Worm (Caenorhabditis elegans) whole organism, L4 larva: ENCODE data around the gene K06H6.4.
A peak's percentile ranks its signal among the peaks of the same experiment; 100 is the strongest.

Source experiments
- D1046.2 ChIP-seq: fragments of 200-800 bp; sonication (Bioruptor generic); IDR thresholded peaks from 2 replicates; pipeline ENCODE4 v1.3.6; 2022; ENCODE audit warnings: missing genetic modification characterization, missing compliant biosample characterization
- F10B5.3 ChIP-seq: sonication (generic microtip); optimal IDR thresholded peaks from 2 replicates; lab custom pipeline; 2016; ENCODE audit warnings: mild to moderate bottlenecking, missing genetic modification characterization, missing compliant biosample characterization
- Y105C5A.15 ChIP-seq: fragments of 200-800 bp; sonication (Bioruptor generic); IDR thresholded peaks from 2 replicates; pipeline ENCODE4 v1.3.6; 2022; ENCODE audit warnings: missing genetic modification characterization, missing compliant biosample characterization
- Y75B8A.6 ChIP-seq: fragments of 200-800 bp; sonication (Bioruptor generic); IDR thresholded peaks from 2 replicates; pipeline ENCODE4 v1.3.6; 2022; ENCODE audit warnings: missing genetic modification reagents, missing genetic modification characterization, missing compliant biosample characterization
- ZK546.5 ChIP-seq, 2 experiments: sonication (generic microtip); optimal IDR thresholded peaks; 2 replicates each; lab custom pipeline; 2017; ENCODE audit warnings: missing biosample characterization in 2 of 2, missing genetic modification characterization in 2 of 2
- aha-1 ChIP-seq: fragments of 150-350 bp; peaks from one replicate; lab custom pipeline; 2014; ENCODE audit warnings: missing biosample characterization, missing genetic modification characterization
- ama-1 ChIP-seq: fragments of 150-350 bp; optimal IDR thresholded peaks from 2 replicates; lab custom pipeline; 2014; ENCODE audit warnings: inconsistent platforms, mixed read lengths
- ceh-28 ChIP-seq: fragments of 150-350 bp; optimal IDR thresholded peaks from 2 replicates; lab custom pipeline; 2014; ENCODE audit warnings: missing biosample characterization, missing genetic modification reagents, missing genetic modification characterization
- ceh-44 ChIP-seq: fragments of 200-800 bp; sonication (Bioruptor generic); IDR thresholded peaks from 2 replicates; pipeline ENCODE4 v1.3.6; 2022; ENCODE audit warnings: missing genetic modification reagents, missing genetic modification characterization, missing compliant biosample characterization
- ces-1 ChIP-seq: fragments of 150-350 bp; sonication (generic microtip); optimal IDR thresholded peaks from 4 replicates; lab custom pipeline; 2014; ENCODE audit warnings: missing biosample characterization, missing genetic modification reagents, missing genetic modification characterization
- daf-19 ChIP-seq: fragments of 200-800 bp; sonication (Bioruptor generic); conservative IDR thresholded peaks from 2 replicates; pipeline ENCODE4 v1.3.6; 2022; ENCODE audit warnings: missing genetic modification characterization, missing compliant biosample characterization
- dmd-9 ChIP-seq: fragments of 200-800 bp; sonication (Bioruptor generic); IDR thresholded peaks from 2 replicates; pipeline ENCODE4 v1.3.6; 2022; ENCODE audit warnings: missing genetic modification reagents, missing genetic modification characterization, missing compliant biosample characterization
- dve-1 ChIP-seq: sonication (generic microtip); optimal IDR thresholded peaks from 2 replicates; lab custom pipeline; 2017; ENCODE audit warnings: antibody characterized with exemption, mild to moderate bottlenecking, missing genetic modification characterization, missing compliant biosample characterization; ENCODE audit not compliant: insufficient read depth
- egl-27 ChIP-seq: sonication (generic microtip); optimal IDR thresholded peaks from 3 replicates; lab custom pipeline; 2017; ENCODE audit warnings: missing biosample characterization, missing genetic modification reagents, missing genetic modification characterization
- egl-43 ChIP-seq: fragments of 200-800 bp; sonication (Bioruptor generic); IDR thresholded peaks from 2 replicates; pipeline ENCODE4 v1.3.6; 2022; ENCODE audit warnings: missing genetic modification reagents, missing genetic modification characterization, missing compliant biosample characterization
- fkh-10 ChIP-seq: fragments of 150-350 bp; optimal IDR thresholded peaks from 2 replicates; lab custom pipeline; 2014; ENCODE audit warnings: missing biosample characterization, missing genetic modification reagents, missing genetic modification characterization
- lin-1 ChIP-seq: fragments of 200-800 bp; sonication (Bioruptor generic); IDR thresholded peaks from 2 replicates; pipeline ENCODE4 v1.3.6; 2022; ENCODE audit warnings: missing genetic modification reagents, missing genetic modification characterization, missing compliant biosample characterization
- lin-38 ChIP-seq: fragments of 200-800 bp; sonication (Bioruptor generic); IDR thresholded peaks from 2 replicates; pipeline ENCODE4 v1.3.6; 2022; ENCODE audit warnings: missing genetic modification reagents, missing genetic modification characterization, missing compliant biosample characterization
- lin-39 ChIP-seq: fragments of 150-350 bp; optimal IDR thresholded peaks from 2 replicates; lab custom pipeline; 2014; ENCODE audit warnings: missing biosample characterization, missing genetic modification reagents, missing genetic modification characterization
- mep-1 ChIP-seq: fragments of 150-350 bp; sonication (generic microtip); optimal IDR thresholded peaks from 3 replicates; lab custom pipeline; 2014; ENCODE audit warnings: missing biosample characterization, missing genetic modification characterization
- nhr-102 ChIP-seq: sonication (generic microtip); optimal IDR thresholded peaks from 2 replicates; lab custom pipeline; 2016; ENCODE audit warnings: mild to moderate bottlenecking, missing genetic modification characterization, moderate library complexity, missing compliant biosample characterization
- nhr-111 ChIP-seq: fragments of 200-800 bp; sonication (Bioruptor generic); optimal IDR thresholded peaks from 2 replicates; lab custom pipeline; 2018; ENCODE audit warnings: mild to moderate bottlenecking, missing genetic modification characterization, missing compliant biosample characterization
- nhr-237 ChIP-seq: sonication (generic microtip); optimal IDR thresholded peaks from 2 replicates; lab custom pipeline; 2017; ENCODE audit warnings: missing biosample characterization, missing genetic modification characterization
- nhr-25 ChIP-seq: sonication (generic microtip); optimal IDR thresholded peaks from 2 replicates; lab custom pipeline; 2017; ENCODE audit warnings: missing genetic modification characterization, mild to moderate bottlenecking, missing compliant biosample characterization, antibody characterized with exemption, moderate library complexity, borderline replicate concordance; ENCODE audit not compliant: insufficient read depth
- nhr-28 ChIP-seq: fragments of 150-350 bp; optimal IDR thresholded peaks from 2 replicates; lab custom pipeline; 2014; ENCODE audit warnings: missing biosample characterization, missing genetic modification characterization
- nhr-41 ChIP-seq: fragments of 200-800 bp; sonication (Bioruptor generic); IDR thresholded peaks from 2 replicates; pipeline ENCODE4 v1.3.6; 2022; ENCODE audit warnings: missing genetic modification reagents, missing genetic modification characterization, missing compliant biosample characterization
- nhr-48 ChIP-seq: sonication (generic microtip); optimal IDR thresholded peaks from 2 replicates; lab custom pipeline; 2016; ENCODE audit warnings: mild to moderate bottlenecking, missing genetic modification characterization, missing compliant biosample characterization
- nhr-76 ChIP-seq: fragments of 150-350 bp; optimal IDR thresholded peaks from 2 replicates; lab custom pipeline; 2014; ENCODE audit warnings: missing biosample characterization, missing genetic modification characterization
- nhr-77 ChIP-seq: fragments of 150-350 bp; optimal IDR thresholded peaks from 2 replicates; lab custom pipeline; 2014; ENCODE audit warnings: missing biosample characterization, missing genetic modification characterization
- rbr-2 ChIP-seq: sonication (generic microtip); optimal IDR thresholded peaks from 2 replicates; lab custom pipeline; 2016; ENCODE audit warnings: missing genotype, missing genetic modification characterization, missing compliant biosample characterization
- sdz-12 ChIP-seq: fragments of 200-800 bp; sonication (Bioruptor generic); optimal IDR thresholded peaks from 2 replicates; lab custom pipeline; 2018; ENCODE audit warnings: mild to moderate bottlenecking, missing genetic modification characterization, missing compliant biosample characterization
- set-16 ChIP-seq: fragments of 200-800 bp; sonication (Bioruptor generic); IDR thresholded peaks from 2 replicates; pipeline ENCODE4 v1.3.6; 2022; ENCODE audit warnings: missing genetic modification reagents, missing genetic modification characterization, missing compliant biosample characterization
- snpc-4 ChIP-seq: fragments of 150-350 bp; optimal IDR thresholded peaks from 2 replicates; lab custom pipeline; 2014; ENCODE audit warnings: missing biosample characterization, missing genetic modification characterization
- unc-62 ChIP-seq, 3 experiments: fragments of 150-350 bp in 1 of 3; sonication (generic microtip); optimal IDR thresholded peaks in 2 of 3; peaks in 1 of 3; 1 replicate in 1 of 3; 2 replicates in 2 of 3; lab custom pipeline; 2014 to 2017; ENCODE audit warnings: missing biosample characterization in 3 of 3, missing genetic modification characterization in 3 of 3, missing genetic modification reagents in 3 of 3, missing genotype in 1 of 3
- vab-7 ChIP-seq: fragments of 200-800 bp; sonication (Bioruptor generic); IDR thresholded peaks from 2 replicates; pipeline ENCODE4 v1.3.6; 2022; ENCODE audit warnings: missing genetic modification reagents, missing genetic modification characterization, missing compliant biosample characterization
- zip-2 ChIP-seq: fragments of 150-350 bp; optimal IDR thresholded peaks from 2 replicates; lab custom pipeline; 2014; ENCODE audit warnings: missing biosample characterization, missing genetic modification characterization
- ztf-11 ChIP-seq: fragments of 150-350 bp; optimal IDR thresholded peaks from 2 replicates; lab custom pipeline; 2014; ENCODE audit warnings: missing biosample characterization, missing genetic modification characterization

Gene K06H6.4

DNA sequence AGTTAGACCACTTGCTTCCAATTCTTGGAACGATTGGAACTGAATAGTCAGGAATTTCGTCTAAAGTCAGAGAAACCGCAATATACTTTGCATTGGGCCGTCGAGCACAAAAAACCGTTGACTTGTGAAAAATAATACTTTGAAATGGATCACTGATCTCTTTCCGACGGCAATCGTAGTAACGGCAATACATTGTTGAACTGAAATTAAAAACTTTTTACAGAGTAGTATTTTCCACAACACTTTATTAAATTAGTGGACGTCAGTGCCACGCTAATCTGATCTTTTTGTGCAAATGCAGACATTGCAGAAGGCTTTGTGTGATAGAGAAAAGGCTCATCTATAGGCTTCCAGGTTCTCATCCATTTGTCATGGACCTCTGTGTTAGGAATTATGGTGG, 26.7 kb upstream of the K06H6.4 start:
- no peak for TF ChIP-seq daf-19 (GFP tag; lab: Robert Waterston, UW)
- no peak for TF ChIP-seq lin-38 (GFP tag; lab: Robert Waterston, UW)
- TF ChIP-seq set-16 (GFP tag; lab: Robert Waterston, UW), result no peak
- TF ChIP-seq snpc-4, result no peak
- peak in 1 of 2 experiments; percentile 91 for TF ChIP-seq unc-62 (GFP tag; optimal IDR thresholded peaks at IDR 0.05 in 1 of 2; lab: Kevin White, UChicago)
- TF ChIP-seq unc-62 (tag; optimal IDR thresholded peaks at IDR 0.05; lab: Kevin White, UChicago), result no peak
- TF ChIP-seq, all 104 proteins: peak for 1

DNA sequence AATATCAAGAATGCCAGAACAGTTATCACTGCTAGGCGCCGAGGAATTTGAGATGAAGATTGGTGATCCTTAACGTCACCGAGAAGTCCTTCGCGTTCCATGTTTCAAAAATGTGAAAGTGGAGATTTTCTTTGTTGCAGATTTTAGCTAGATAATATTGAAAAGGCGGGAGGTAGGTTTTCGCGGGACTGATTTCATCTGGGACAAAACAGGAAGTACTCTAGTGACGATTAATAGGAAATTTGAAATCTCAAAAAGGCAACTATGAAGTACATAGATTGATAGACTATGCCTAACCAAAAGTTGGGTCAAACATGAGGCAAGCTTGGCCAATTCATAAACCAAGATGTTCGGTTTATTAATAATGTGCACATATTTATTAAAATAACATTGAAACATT, 26.0 kb upstream of the K06H6.4 start, which contains the start of gene C14C6.8:
Gene C14C6.8, minus strand, starts transcription at position 101 of the 400 bp plus-strand sequence.
- TF ChIP-seq ama-1 (no peak), lin-1 (GFP tag; lab: Robert Waterston, UW) (no peak), nhr-28 (tag; lab: Kevin White, UChicago) (no peak)

DNA sequence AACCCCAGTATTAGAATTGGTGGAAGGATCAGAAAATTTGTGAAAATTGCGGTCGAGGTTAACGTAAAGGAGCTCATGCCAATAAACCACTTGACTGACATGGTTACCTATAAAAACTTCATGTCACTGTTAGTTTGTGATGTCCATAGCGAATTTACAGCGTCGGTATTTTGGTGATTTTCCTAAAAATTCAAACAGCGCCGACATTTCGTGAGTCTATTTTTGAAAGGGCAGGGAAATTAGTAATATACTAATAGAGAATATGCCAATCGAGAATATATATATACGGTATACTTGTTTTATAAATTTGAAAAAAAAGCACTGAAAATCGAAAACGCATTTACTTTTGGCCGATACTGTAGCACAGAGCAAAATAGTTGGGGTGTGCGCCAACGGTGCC, 23.0 kb upstream of the K06H6.4 start, which contains the start of gene srx-8:
Gene srx-8, minus strand, starts transcription at position 101 of the 400 bp plus-strand sequence.
- TF ChIP-seq egl-27 (no peak), nhr-237 (tag; lab: Kevin White, UChicago) (no peak), nhr-102 (tag; lab: Kevin White, UChicago) (no peak), ama-1 (no peak), egl-43 (no peak), ZK546.5 (tag; optimal IDR thresholded peaks at IDR 0.05; lab: Kevin White, UChicago) (no peak)

DNA sequence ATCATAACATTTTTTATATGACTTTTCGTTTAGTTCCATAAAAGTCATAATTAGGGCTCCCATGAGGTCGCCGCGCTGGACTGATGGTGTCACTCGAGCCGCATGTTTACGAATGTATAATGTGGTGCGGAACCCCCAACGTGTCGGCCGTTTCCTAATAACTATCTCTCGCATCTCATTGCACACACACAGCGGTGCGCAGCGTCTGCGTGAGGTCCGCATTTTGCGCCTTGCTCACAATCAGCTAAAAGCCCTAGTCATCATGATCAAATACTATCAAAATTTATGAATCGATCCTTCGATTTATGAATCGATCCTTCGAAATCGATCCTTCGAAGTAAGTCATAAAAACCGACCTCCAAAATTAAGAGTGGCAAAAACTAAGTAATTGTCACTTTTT, 19.1 kb upstream of the K06H6.4 start, which contains the start of gene srx-7:
Gene srx-7, plus strand, starts transcription at position 256 of the 400 bp plus-strand sequence.
- TF ChIP-seq Y75B8A.6 (no peak), fkh-10 (no peak), ceh-44 (peak; percentile 86)

ce11 chrV:562834-563233, 16.2 kb upstream of the K06H6.4 start, which contains the start of gene C14C6.2:
Gene C14C6.2, plus strand, starts transcription at chrV:563134.
- TF ChIP-seq nhr-77 (tag; lab: Kevin White, UChicago) (no peak), dmd-9 (GFP tag; lab: Robert Waterston, UW) (no peak), ceh-28 (no peak), nhr-48 (no peak), rbr-2 (tag; lab: Kevin White, UChicago) (no peak), F10B5.3 (tag; lab: Kevin White, UChicago) (no peak), vab-7 (no peak), sdz-12 (GFP tag; lab: Kevin White, UChicago) (no peak), zip-2 (tag; lab: Kevin White, UChicago) (no peak), lin-39 (tag; lab: Kevin White, UChicago) (no peak), D1046.2 (GFP tag; lab: Robert Waterston, UW) (no peak)

ce11 chrV:565984-566383, 13.1 kb upstream of the K06H6.4 start, which contains the start of gene sri-73:
Gene sri-73, minus strand, starts transcription at chrV:566084.
- TF ChIP-seq nhr-111 (GFP tag; lab: Kevin White, UChicago) (no peak), ces-1 (GFP tag; lab: Kevin White, UChicago) (no peak), nhr-25 (tag; lab: Kevin White, UChicago) (no peak)

DNA sequence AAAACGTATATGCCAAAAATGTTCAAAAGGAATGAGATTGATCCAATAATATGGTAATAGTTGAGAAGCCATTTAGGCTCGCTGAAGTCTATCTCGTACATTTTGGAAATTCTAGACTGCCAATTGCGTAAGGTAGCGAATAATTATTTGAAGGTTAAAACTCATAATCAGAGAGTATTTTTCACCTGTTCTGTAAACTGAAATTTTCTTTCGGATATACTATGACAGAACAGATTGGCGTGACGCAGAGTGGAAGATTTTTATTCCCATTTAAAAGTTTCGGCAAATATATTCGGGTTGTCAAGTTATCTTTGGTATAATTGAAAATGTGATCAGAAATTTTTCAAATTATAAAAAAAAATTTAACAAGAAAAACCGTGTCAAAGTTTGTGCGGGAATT, 11.0 kb upstream of the K06H6.4 start, which contains the start of gene sri-72:
Gene sri-72, minus strand, starts transcription at position 101 of the 400 bp plus-strand sequence.
- no peak for TF ChIP-seq set-16 (GFP tag; lab: Robert Waterston, UW)
- no peak for TF ChIP-seq dmd-9 (GFP tag; lab: Robert Waterston, UW)
- no peak for TF ChIP-seq ama-1
- TF ChIP-seq unc-62 (GFP tag; optimal IDR thresholded peaks at IDR 0.05 in 1 of 2; lab: Kevin White, UChicago), result no peak
- no peak for TF ChIP-seq unc-62 (tag; optimal IDR thresholded peaks at IDR 0.05; lab: Kevin White, UChicago)
- no peak for TF ChIP-seq ztf-11 (tag; lab: Kevin White, UChicago)
- no peak for TF ChIP-seq zip-2 (tag; lab: Kevin White, UChicago)
- TF ChIP-seq dve-1 (tag; lab: Kevin White, UChicago), result no peak
- no peak for TF ChIP-seq nhr-76 (tag; lab: Kevin White, UChicago)
- no peak for TF ChIP-seq nhr-41 (GFP tag; lab: Robert Waterston, UW)
- TF ChIP-seq Y105C5A.15 (GFP tag; lab: Robert Waterston, UW), result no peak
- TF ChIP-seq mep-1 (tag; lab: Kevin White, UChicago), result no peak
- TF ChIP-seq aha-1, result no peak
- TF ChIP-seq nhr-111 (GFP tag; lab: Kevin White, UChicago), result no peak
- TF ChIP-seq, all 104 proteins: peak for 0
